Worm (Caenorhabditis elegans): Measurements from ENCODE around the gene F44D12.16.

DNA sequence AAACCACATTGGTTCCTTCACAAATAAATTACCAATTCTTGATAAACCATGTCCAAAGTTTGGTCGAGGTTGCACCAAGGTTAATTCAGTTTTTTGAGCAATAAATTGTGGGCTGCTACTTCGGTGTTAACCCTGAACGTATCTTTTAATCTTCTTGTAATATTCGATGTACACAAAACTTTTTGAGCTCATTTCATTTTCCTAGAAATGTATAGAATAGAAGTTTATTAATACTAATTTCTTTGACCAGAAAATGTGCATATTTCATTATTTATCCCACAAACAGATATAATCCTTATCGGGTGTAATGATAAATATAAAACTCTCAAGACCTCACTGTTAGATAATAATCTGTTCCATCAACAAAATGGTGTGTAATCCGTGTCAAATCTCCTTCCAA, 35.1 kb downstream of the F44D12.16 start:
- no peak for TF ChIP-seq pqm-1 (tag; optimal IDR thresholded peaks at IDR 0.05)
- no peak for TF ChIP-seq F26F4.8 (GFP tag; conservative IDR thresholded peaks at IDR 0.05)
- TF ChIP-seq unc-62 (GFP tag; optimal IDR thresholded peaks at IDR 0.05 in 1 of 2) = peak in 1 of 2 experiments; percentile 89
- TF ChIP-seq unc-62 (tag; optimal IDR thresholded peaks at IDR 0.05) = no peak
- TF ChIP-seq lsy-2 (tag; optimal IDR thresholded peaks at IDR 0.05) = no peak
- TF ChIP-seq fos-1 (tag; optimal IDR thresholded peaks at IDR 0.05) = no peak
- TF ChIP-seq zip-11 (GFP tag; IDR thresholded peaks at IDR 0.05) = no peak
